Worm (Caenorhabditis elegans) whole organism, L1 larva: ENCODE results near the gene F56A8.8.

ENCODE experiments used
- C04F5.9 ChIP-seq: sonication (generic microtip); optimal IDR thresholded peaks from 2 replicates; lab custom pipeline; 2016; ENCODE audit warnings: missing genetic modification characterization, missing compliant biosample characterization
- blmp-1 ChIP-seq: fragments of 150-350 bp; optimal IDR thresholded peaks from 2 replicates; lab custom pipeline; 2014; ENCODE audit warnings: missing biosample characterization, missing genetic modification characterization
- nhr-237 ChIP-seq: fragments of 150-350 bp; optimal IDR thresholded peaks from 2 replicates; lab custom pipeline; 2014; ENCODE audit warnings: missing biosample characterization, missing genetic modification characterization
- nhr-84 ChIP-seq: sonication (generic microtip); optimal IDR thresholded peaks from 2 replicates; lab custom pipeline; 2017; ENCODE audit warnings: missing biosample characterization, missing genetic modification characterization
- nhr-90 ChIP-seq: sonication (generic microtip); optimal IDR thresholded peaks from 2 replicates; lab custom pipeline; 2016; ENCODE audit warnings: mild to moderate bottlenecking, missing genetic modification characterization, missing compliant biosample characterization; ENCODE audit not compliant: poor library complexity
- rnt-1 ChIP-seq: sonication (generic microtip); optimal IDR thresholded peaks from 2 replicates; lab custom pipeline; 2016; ENCODE audit warnings: mild to moderate bottlenecking, missing genetic modification characterization, moderate library complexity, missing compliant biosample characterization
- unc-62 ChIP-seq: fragments of 150-350 bp; optimal IDR thresholded peaks from 2 replicates; lab custom pipeline; 2014; ENCODE audit warnings: missing biosample characterization, missing genetic modification reagents, missing genetic modification characterization
- zip-4 ChIP-seq: fragments of 200-800 bp; sonication (Bioruptor generic); optimal IDR thresholded peaks from 2 replicates; lab custom pipeline; 2018; ENCODE audit warnings: mild to moderate bottlenecking, missing genetic modification characterization, moderate library complexity, missing compliant biosample characterization

ce11 chrIII:13285421-13285820 is at the start of gene F56A8.8:
- TF ChIP-seq unc-62 (no peak), nhr-90 (tag; lab: Kevin White, UChicago) (no peak), C04F5.9 (tag; lab: Kevin White, UChicago) (no peak), nhr-84 (tag; lab: Kevin White, UChicago) (no peak), zip-4 (GFP tag; lab: Kevin White, UChicago) (no peak), nhr-237 (tag; lab: Kevin White, UChicago) (no peak), rnt-1 (tag; lab: Kevin White, UChicago) (no peak), blmp-1 (tag; lab: Kevin White, UChicago) (no peak)
